Fruit fly (Drosophila melanogaster) whole organism, pupa: ENCODE data around the gene Tmc.

Source experiments
- CG10348 ChIP-seq: fragments of 200-800 bp; sonication (Bioruptor generic); IDR thresholded peaks from 2 replicates; pipeline ENCODE4 v1.3.6; 2022; ENCODE audit warnings: missing biosample characterization, missing genetic modification characterization
- CG12605 ChIP-seq: fragments of 200-800 bp; sonication (Bioruptor generic); IDR thresholded peaks from 2 replicates; pipeline ENCODE4 v1.3.6; 2022; ENCODE audit warnings: missing biosample characterization, missing genetic modification characterization
- CG17806 ChIP-seq: fragments of 200-800 bp; sonication (Bioruptor generic); optimal IDR thresholded peaks from 2 replicates; lab custom pipeline; 2018; ENCODE audit warnings: missing biosample characterization, mild to moderate bottlenecking, missing genetic modification characterization, moderate library complexity
- CG32121 ChIP-seq: fragments of 200-800 bp; sonication (Bioruptor generic); IDR thresholded peaks from 2 replicates; pipeline ENCODE4 v1.3.6; 2022; ENCODE audit warnings: missing biosample characterization, missing genetic modification characterization
- CG4496 ChIP-seq: fragments of 200-800 bp; sonication (Bioruptor generic); IDR thresholded peaks from 3 replicates; pipeline ENCODE4 v1.3.6; 2022; ENCODE audit warnings: missing biosample characterization, missing genetic modification characterization
- CG9948 ChIP-seq: fragments of 200-800 bp; sonication (Bioruptor generic); optimal IDR thresholded peaks from 2 replicates; lab custom pipeline; 2018; ENCODE audit warnings: missing biosample characterization, mild to moderate bottlenecking, missing genetic modification characterization, moderate library complexity
- EcR ChIP-seq: fragments of 200-800 bp; sonication (Bioruptor generic); optimal IDR thresholded peaks from 3 replicates; lab custom pipeline; 2019; ENCODE audit warnings: missing biosample characterization, missing genetic modification characterization, mild to moderate bottlenecking, moderate library complexity, missing genetic modification reagents
- Ets98B ChIP-seq: fragments of 200-800 bp; sonication (Bioruptor generic); IDR thresholded peaks from 2 replicates; pipeline ENCODE4 v1.3.6; 2022; ENCODE audit warnings: missing biosample characterization, missing genetic modification characterization
- Pif1B ChIP-seq: fragments of 200-800 bp; sonication (Bioruptor generic); optimal IDR thresholded peaks from 3 replicates; lab custom pipeline; 2016; ENCODE audit warnings: missing biosample characterization, missing genetic modification characterization
- fd96Ca ChIP-seq: fragments of 200-800 bp; sonication (Bioruptor generic); IDR thresholded peaks from 3 replicates; pipeline ENCODE4 v1.3.6; 2022; ENCODE audit warnings: missing biosample characterization, missing genetic modification characterization

DNA sequence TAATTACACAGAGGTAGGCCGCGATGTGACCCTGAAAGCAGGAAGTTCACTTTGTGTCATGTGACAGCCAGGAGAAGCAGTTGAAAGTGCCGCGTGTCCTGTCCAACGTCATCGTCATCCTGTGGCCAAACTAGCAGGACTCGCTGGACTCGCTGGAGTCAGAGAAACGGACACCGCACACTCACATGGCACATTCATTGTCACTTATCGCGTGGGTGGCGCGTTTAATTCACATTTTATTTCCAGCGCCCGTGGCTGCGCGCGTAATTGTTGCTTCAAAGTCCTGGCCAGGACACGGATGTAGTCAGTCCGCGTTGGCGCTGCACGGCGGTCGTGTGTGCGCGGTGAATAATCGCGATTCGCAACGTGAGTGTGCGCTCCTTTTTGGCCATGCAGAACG, at the start of gene Tmc:
- TF ChIP-seq EcR (GFP tag; lab: Kevin White, UChicago) = no peak
- TF ChIP-seq Pif1B (GFP tag; lab: Kevin White, UChicago) = no peak
- TF ChIP-seq CG4496 (GFP tag; lab: Robert Waterston, UW) = no peak
- TF ChIP-seq CG10348 (GFP tag; lab: Robert Waterston, UW) = no peak
- no peak for TF ChIP-seq CG9948 (tag; lab: Kevin White, UChicago)
- TF ChIP-seq CG12605 (GFP tag; lab: Robert Waterston, UW) = no peak
- no peak for TF ChIP-seq CG17806 (tag; lab: Kevin White, UChicago)
- no peak for TF ChIP-seq fd96Ca (GFP tag; lab: Robert Waterston, UW)
- no peak for TF ChIP-seq CG32121 (GFP tag; lab: Robert Waterston, UW)
- TF ChIP-seq Ets98B (GFP tag; lab: Robert Waterston, UW) = no peak
